Worm (Caenorhabditis elegans): ENCODE results near the gene F26D11.13.

Gene F26D11.13

DNA sequence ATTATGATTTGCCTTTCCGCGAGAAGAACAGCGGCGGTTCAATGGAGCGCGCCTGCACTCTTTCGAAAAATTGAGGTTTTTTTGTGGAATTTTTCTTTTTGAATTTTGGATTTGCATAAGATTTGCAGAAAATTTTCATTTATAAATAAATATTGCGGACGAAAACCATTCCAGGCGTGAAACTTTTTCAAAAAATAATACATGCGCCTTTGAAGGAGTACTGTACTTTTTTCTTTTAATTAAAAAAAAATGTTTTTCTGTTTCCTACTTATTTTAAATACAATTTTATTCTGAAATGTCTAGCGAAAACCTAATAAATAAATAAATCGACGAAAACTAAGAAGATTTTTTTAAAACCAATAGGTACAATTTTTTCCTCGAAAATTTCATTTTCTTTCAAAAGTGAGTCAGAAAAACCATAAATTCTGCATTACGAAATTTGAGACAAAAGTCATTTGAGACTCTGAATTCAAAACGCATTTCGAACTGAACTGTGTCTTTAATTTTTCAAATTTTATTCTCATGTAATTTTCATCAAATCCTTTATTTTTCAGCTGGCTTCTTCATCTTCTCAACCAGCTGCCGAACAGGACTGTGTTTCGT is 26.6 kb upstream of the F26D11.13 start, which contains the start of gene F26D11.1:
Gene F26D11.1 (plus strand): TSS at position 553 of the 603 bp plus-strand sequence.
- no peak for TF ChIP-seq tlf-1 (GFP tag; optimal IDR thresholded peaks at IDR 0.05)
- peak; percentile 87 for TF ChIP-seq madf-8 (GFP tag; conservative IDR thresholded peaks at IDR 0.05)
- TF ChIP-seq F10E7.11 (tag; optimal IDR thresholded peaks at IDR 0.05): no peak
- TF ChIP-seq dpff-1 (tag; optimal IDR thresholded peaks at IDR 0.05): no peak
- TF ChIP-seq nhr-80 (tag; optimal IDR thresholded peaks at IDR 0.05): no peak
- peak; percentile 74 for TF ChIP-seq lsl-1 (GFP tag; optimal IDR thresholded peaks at IDR 0.05)
- no peak for TF ChIP-seq mes-4 (tag; optimal IDR thresholded peaks at IDR 0.05)
- no peak for TF ChIP-seq dox-1 (GFP tag; IDR thresholded peaks at IDR 0.05)
- no peak for TF ChIP-seq rcor-1 (GFP tag; IDR thresholded peaks at IDR 0.05)
- no peak for TF ChIP-seq mcd-1 (GFP tag; IDR thresholded peaks at IDR 0.05)
- peak; percentile 82 for TF ChIP-seq madf-6 (GFP tag; IDR thresholded peaks at IDR 0.05)
- no peak for TF ChIP-seq B0019.2 (GFP tag; conservative IDR thresholded peaks at IDR 0.05)
- no peak for TF ChIP-seq nfyb-1 (GFP tag; IDR thresholded peaks at IDR 0.05)
- peak; percentile 77 for TF ChIP-seq xnd-1 (tag; optimal IDR thresholded peaks at IDR 0.05)
- no peak for TF ChIP-seq ets-4 (GFP tag; optimal IDR thresholded peaks at IDR 0.05)
- TF ChIP-seq chd-7 (tag; optimal IDR thresholded peaks at IDR 0.05): no peak

- peak; percentile 20 for TF ChIP-seq somi-1 (GFP tag; optimal IDR thresholded peaks at IDR 0.05)
- no peak for TF ChIP-seq mel-28 (tag; optimal IDR thresholded peaks at IDR 0.05; ENCODE audit: borderline replicate concordance)
- no peak for TF ChIP-seq attf-3 (GFP tag; conservative IDR thresholded peaks at IDR 0.05)
- TF ChIP-seq K12H6.12 (tag; optimal IDR thresholded peaks at IDR 0.05): peak; percentile 10
- TF ChIP-seq cebp-1 (GFP tag; IDR thresholded peaks at IDR 0.05): no peak
- TF ChIP-seq cebp-1 (tag; optimal IDR thresholded peaks at IDR 0.05): peak; percentile 25
- TF ChIP-seq madf-10 (tag; optimal IDR thresholded peaks at IDR 0.05): no peak
- no peak for TF ChIP-seq T26A5.8 (tag; optimal IDR thresholded peaks at IDR 0.05)
- TF ChIP-seq akir-1 (GFP tag; optimal IDR thresholded peaks at IDR 0.05): no peak
- TF ChIP-seq B0336.3 (GFP tag; IDR thresholded peaks at IDR 0.05): no peak
- no peak for TF ChIP-seq unc-62 (GFP tag; optimal IDR thresholded peaks at IDR 0.05)
- no peak for TF ChIP-seq hmg-1.2 (GFP tag; IDR thresholded peaks at IDR 0.05)
- TF ChIP-seq zfh-2 (GFP tag; conservative IDR thresholded peaks at IDR 0.05): peak; percentile 56
Measured at ce11 chrV:7980370-7980987, 26.0 kb upstream of the F26D11.13 start.

DNA sequence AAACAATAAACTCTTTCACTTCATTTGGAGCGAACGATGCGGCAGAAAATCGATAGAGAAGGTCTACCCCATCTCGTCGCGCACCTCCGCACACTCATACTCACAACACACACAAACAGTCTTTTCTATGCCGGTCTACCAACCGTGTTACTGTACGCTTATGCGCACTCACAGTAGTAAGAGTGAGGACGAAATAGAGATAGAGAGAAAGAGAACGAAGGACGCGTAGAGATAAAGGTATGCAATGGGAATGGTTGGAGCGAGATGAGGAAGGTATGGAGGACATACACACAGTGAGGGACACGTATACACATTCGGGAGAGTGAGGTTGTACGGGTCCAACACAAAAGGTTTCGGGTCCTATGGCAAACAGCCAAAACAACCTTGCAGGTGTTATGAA is 24.3 kb upstream of the F26D11.13 start:
- TF ChIP-seq efl-1 (GFP tag; optimal IDR thresholded peaks at IDR 0.05): no peak
- TF ChIP-seq ceh-58 (GFP tag; IDR thresholded peaks at IDR 0.05): no peak
- peak; percentile 44 for TF ChIP-seq nhr-80 (tag; optimal IDR thresholded peaks at IDR 0.05)
- TF ChIP-seq D2030.7 (GFP tag; IDR thresholded peaks at IDR 0.05): no peak
- TF ChIP-seq aptf-3 (GFP tag; IDR thresholded peaks at IDR 0.05): no peak
- peak; percentile 44; the same call in 1 of the 2 replicates for TF ChIP-seq hmg-1.2 (GFP tag; IDR thresholded peaks at IDR 0.05)
- TF ChIP-seq F49E8.2 (tag; optimal IDR thresholded peaks at IDR 0.05; ENCODE audit: insufficient read depth): no peak
- TF ChIP-seq repo-1 (tag; optimal IDR thresholded peaks at IDR 0.05): no peak
- TF ChIP-seq egrh-3 (GFP tag; IDR thresholded peaks at IDR 0.05): no peak
- no peak for TF ChIP-seq snpc-4 (GFP tag; optimal IDR thresholded peaks at IDR 0.05)
- TF ChIP-seq snpc-4 (tag; optimal IDR thresholded peaks at IDR 0.05): peak in 2 of 4 experiments; percentile 14 to 22
- no peak for TF ChIP-seq lin-40 (tag; optimal IDR thresholded peaks at IDR 0.05)
- no peak for TF ChIP-seq Y95B8A.8 (GFP tag; IDR thresholded peaks at IDR 0.05)
- no peak for TF ChIP-seq lir-1 (GFP tag; conservative IDR thresholded peaks at IDR 0.05)
- TF ChIP-seq ceh-27 (GFP tag; optimal IDR thresholded peaks at IDR 0.05): peak; percentile 49
- TF ChIP-seq lin-35 (GFP tag; optimal IDR thresholded peaks at IDR 0.05): no peak
- no peak for TF ChIP-seq snpc-1.1 (tag; optimal IDR thresholded peaks at IDR 0.05; ENCODE audit: insufficient read depth)
- TF ChIP-seq F22D6.2 (tag; optimal IDR thresholded peaks at IDR 0.05): no peak
- TF ChIP-seq tbp1 (GFP tag; optimal IDR thresholded peaks at IDR 0.05): no peak
- no peak for TF ChIP-seq cebp-2 (GFP tag; IDR thresholded peaks at IDR 0.05)
- no peak for TF ChIP-seq rcor-1 (GFP tag; IDR thresholded peaks at IDR 0.05)

Measured in whole organism, young adult.